Worm (Caenorhabditis elegans) whole organism, young adult: ENCODE results near the gene Y47D3A.31.

Experiments
- attf-3 ChIP-seq: fragments of 200-800 bp; sonication (Bioruptor generic); conservative IDR thresholded peaks from 2 replicates; pipeline ENCODE4 v1.3.6; 2022; ENCODE audit warnings: missing genetic modification reagents, missing genetic modification characterization, missing compliant biosample characterization
- chd-7 ChIP-seq: sonication (generic microtip); optimal IDR thresholded peaks from 2 replicates; lab custom pipeline; 2016; ENCODE audit warnings: mild to moderate bottlenecking, missing genetic modification characterization, moderate library complexity, missing compliant biosample characterization
- rec-8 ChIP-seq, 2 experiments: sonication (generic microtip); optimal IDR thresholded peaks; 2 replicates each; lab custom pipeline; 2016; ENCODE audit warnings: mild to moderate bottlenecking in 2 of 2, missing genetic modification characterization in 2 of 2, missing genetic modification reagents in 2 of 2, missing genotype in 2 of 2, missing biosample characterization in 1 of 2, missing compliant biosample characterization in 1 of 2, moderate library complexity in 1 of 2

Y47D3A.31 gene

ce11 chrIII:11107327-11107726, 49.7 kb downstream of the Y47D3A.31 start:
- TF ChIP-seq chd-7 (tag; lab: Kevin White, UChicago) (no peak), rec-8 (tag; optimal IDR thresholded peaks at IDR 0.05; lab: Kevin White, UChicago) (no peak), attf-3 (GFP tag; lab: Robert Waterston, UW) (peak; percentile 60)
